Fruit fly (Drosophila melanogaster) S2 (cell line): Measurements from ENCODE around the gene RpL40.

ENCODE experiments used
- CG8478 ChIP-seq: fragments of >200 bp; optimal IDR thresholded peaks from 2 replicates; lab custom pipeline; 2018
- CTCF ChIP-seq, 2 experiments: fragments of >200 bp; optimal IDR thresholded peaks; 2 replicates each; lab custom pipeline; 2018

RpL40 gene

dm6 chr2L:4222002-4222920, 5.2 kb upstream of the RpL40 start:
- TF ChIP-seq CTCF (optimal IDR thresholded peaks at IDR 0.05; lab: Kevin White, UChicago) (no peak), CG8478 (lab: Kevin White, UChicago) (no peak)

- TF ChIP-seq CG8478 (lab: Kevin White, UChicago) = no peak
Observed at dm6 chr2L:4222921-4223279, 4.6 kb upstream of the RpL40 start.

- TF ChIP-seq CG8478 (lab: Kevin White, UChicago) = no peak
- no peak for TF ChIP-seq CTCF (optimal IDR thresholded peaks at IDR 0.05; lab: Kevin White, UChicago)
Observed at dm6 chr2L:4224158-4224799, 3.2 kb upstream of the RpL40 start.

- peak in 1 of 2 experiments; percentile 2 for TF ChIP-seq CTCF (optimal IDR thresholded peaks at IDR 0.05; lab: Kevin White, UChicago)
- no peak for TF ChIP-seq CG8478 (lab: Kevin White, UChicago)
Observed at dm6 chr2L:4226792-4227191, 707 bp upstream of the RpL40 start, which contains the start of gene CG3702. CG3702 (minus strand) TSS chr2L:4227097.

- TF ChIP-seq CG8478 (lab: Kevin White, UChicago) (no peak), CTCF (optimal IDR thresholded peaks at IDR 0.05; lab: Kevin White, UChicago) (no peak)
Observed at dm6 chr2L:4230562-4230961, 3.1 kb downstream of the RpL40 start.

- TF ChIP-seq CTCF (optimal IDR thresholded peaks at IDR 0.05; lab: Kevin White, UChicago) (no peak), CG8478 (lab: Kevin White, UChicago) (no peak)
Observed at dm6 chr2L:4241513-4241912, 14.0 kb downstream of the RpL40 start.

- TF ChIP-seq CTCF (optimal IDR thresholded peaks at IDR 0.05; lab: Kevin White, UChicago) = no peak
- TF ChIP-seq CG8478 (lab: Kevin White, UChicago) = no peak
Observed at dm6 chr2L:4246376-4246775, 18.9 kb downstream of the RpL40 start.

- no peak for TF ChIP-seq CG8478 (lab: Kevin White, UChicago)
- no peak for TF ChIP-seq CTCF (optimal IDR thresholded peaks at IDR 0.05; lab: Kevin White, UChicago)
Observed at dm6 chr2L:4248314-4248713, 20.8 kb downstream of the RpL40 start.

dm6 chr2L:4252832-4253473, 25.5 kb downstream of the RpL40 start:
- TF ChIP-seq CG8478 (lab: Kevin White, UChicago) = no peak
- no peak for TF ChIP-seq CTCF (optimal IDR thresholded peaks at IDR 0.05; lab: Kevin White, UChicago)

- TF ChIP-seq CTCF (optimal IDR thresholded peaks at IDR 0.05; lab: Kevin White, UChicago) (no peak), CG8478 (lab: Kevin White, UChicago) (no peak)
Observed at dm6 chr2L:4254945-4255344, 27.4 kb downstream of the RpL40 start.

- TF ChIP-seq CTCF (optimal IDR thresholded peaks at IDR 0.05; lab: Kevin White, UChicago) (no peak), CG8478 (lab: Kevin White, UChicago) (no peak)
Observed at dm6 chr2L:4257272-4257671, 29.8 kb downstream of the RpL40 start, which contains the start of gene CG15425. CG15425 (plus strand) TSS chr2L:4257572.
